Fruit fly (Drosophila melanogaster) ovary, adult (tissue): ENCODE results near the gene hry.

Experiments used
- CG17801 ChIP-seq: fragments of 200-800 bp; optimal IDR thresholded peaks from 2 replicates; lab custom pipeline; 2019; ENCODE audit warnings: missing biosample characterization, mild to moderate bottlenecking, missing genetic modification characterization, moderate library complexity; ENCODE audit not compliant: partially characterized antibody

Gene hry

dm6 chr3L:8673377-8674000 lies 2.1 kb upstream of the hry start:
- no peak for TF ChIP-seq CG17801 (GFP tag; lab: Kevin White, UChicago)

DNA sequence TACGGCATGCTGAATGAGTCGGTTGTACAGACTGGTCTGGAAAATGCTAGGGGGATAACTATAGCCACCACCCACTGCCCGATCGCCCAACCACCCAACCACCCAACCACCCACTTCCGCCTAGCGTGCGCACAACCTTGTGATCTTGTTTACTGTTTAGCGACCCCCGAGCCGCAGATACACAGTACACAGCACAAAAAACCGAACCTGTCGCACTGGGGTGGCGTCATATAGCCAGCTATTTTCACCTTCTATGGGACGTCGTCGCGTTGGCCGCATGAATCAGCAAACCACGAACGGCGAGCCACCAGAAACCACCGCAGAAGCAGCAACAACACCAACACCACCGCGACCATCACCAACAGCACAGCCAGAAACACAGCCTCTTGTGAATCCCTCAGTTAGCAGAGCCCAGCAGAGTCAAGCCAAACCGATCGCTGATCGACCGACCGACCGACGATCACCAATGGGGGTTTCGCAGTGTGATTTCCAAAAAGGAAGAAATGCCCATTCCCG lies 472 bp upstream of the hry start:
- no peak for TF ChIP-seq CG17801 (GFP tag; lab: Kevin White, UChicago)

DNA sequence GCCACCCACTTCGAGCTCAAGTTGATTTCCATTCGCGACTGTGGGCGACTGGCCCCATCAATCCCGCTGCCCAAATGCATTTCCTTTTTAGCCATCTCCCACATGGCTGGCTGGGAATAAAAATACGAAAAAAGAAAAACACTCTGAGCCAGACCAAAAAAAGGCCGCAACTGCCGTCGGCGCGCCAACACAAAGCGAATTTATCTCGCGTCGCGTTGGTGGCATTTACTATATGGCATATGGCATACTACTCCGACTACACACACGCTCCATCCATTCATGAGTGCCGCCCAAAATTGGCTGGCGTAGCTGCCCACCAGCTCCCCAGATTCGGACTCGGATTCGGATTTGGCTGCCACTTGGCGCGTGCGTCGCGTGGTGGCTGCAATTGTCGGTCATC lies 941 bp downstream of the hry start:
- TF ChIP-seq CG17801 (GFP tag; lab: Kevin White, UChicago): no peak

dm6 chr3L:8677774-8678173 lies 2.2 kb downstream of the hry start:
- no peak for TF ChIP-seq CG17801 (GFP tag; lab: Kevin White, UChicago)

dm6 chr3L:8680353-8680752 lies 4.8 kb downstream of the hry start:
- TF ChIP-seq CG17801 (GFP tag; lab: Kevin White, UChicago): no peak

dm6 chr3L:8681271-8681670 lies 5.7 kb downstream of the hry start:
- no peak for TF ChIP-seq CG17801 (GFP tag; lab: Kevin White, UChicago)

dm6 chr3L:8681896-8682550 lies 6.5 kb downstream of the hry start:
- TF ChIP-seq CG17801 (GFP tag; lab: Kevin White, UChicago): no peak

- TF ChIP-seq CG17801 (GFP tag; lab: Kevin White, UChicago): peak; percentile 43
These were observed 7.2 kb downstream of the hry start for dm6 chr3L:8682551-8683375.

DNA sequence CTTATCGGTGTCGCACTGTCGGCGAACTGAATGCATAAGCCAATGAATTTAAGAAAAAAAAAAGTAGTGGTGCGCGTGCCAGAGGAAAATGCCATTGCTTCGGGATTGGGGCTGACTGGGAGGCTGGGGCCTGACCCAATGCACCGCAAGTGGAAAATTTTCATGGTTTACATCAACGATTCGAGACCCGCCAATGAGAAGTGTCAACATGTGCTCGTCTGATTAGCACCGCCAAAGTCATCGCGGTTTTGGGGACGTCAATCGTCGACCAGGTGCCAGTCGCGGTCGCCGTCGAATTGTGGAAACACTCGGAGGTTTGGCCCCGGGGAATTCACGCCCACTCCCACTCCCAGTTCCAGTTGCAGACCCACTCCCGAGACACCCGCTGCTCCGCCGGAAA lies 8.2 kb downstream of the hry start:
- TF ChIP-seq CG17801 (GFP tag; lab: Kevin White, UChicago): no peak

DNA sequence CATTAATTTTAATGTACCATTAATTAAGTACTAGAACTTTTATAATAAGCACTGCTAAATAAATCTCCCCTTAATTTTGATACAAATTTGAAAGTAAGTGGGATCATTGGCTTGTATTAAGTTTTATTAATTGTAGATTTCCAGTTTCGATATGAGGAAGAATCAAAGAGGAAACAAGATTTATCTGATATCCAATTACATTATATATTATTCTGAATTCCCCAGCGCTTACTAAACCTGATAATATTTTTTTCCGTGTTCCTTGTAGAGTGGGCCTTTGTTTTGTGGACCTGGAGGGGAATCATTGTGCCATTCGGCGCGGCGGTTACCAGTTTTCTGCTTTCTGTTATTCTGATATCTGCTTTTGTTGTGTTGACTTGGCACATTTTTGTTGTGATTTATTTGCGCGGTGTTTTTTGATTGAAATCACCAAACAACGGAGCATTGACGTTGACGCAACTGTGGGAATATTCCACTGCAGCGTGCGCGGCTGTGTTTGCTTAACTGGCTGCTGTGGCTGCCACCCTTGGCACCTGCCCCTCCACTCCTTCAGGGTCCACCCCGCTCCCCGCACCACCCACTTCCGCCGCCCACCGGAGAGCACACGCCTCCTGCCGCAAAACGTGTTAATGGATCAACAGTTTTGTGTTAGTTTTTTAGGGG lies 9.0 kb downstream of the hry start:
- TF ChIP-seq CG17801 (GFP tag; lab: Kevin White, UChicago): no peak

- no peak for TF ChIP-seq CG17801 (GFP tag; lab: Kevin White, UChicago)
These were observed 11.1 kb downstream of the hry start for dm6 chr3L:8686646-8687045.

- peak; percentile 30 for TF ChIP-seq CG17801 (GFP tag; lab: Kevin White, UChicago)
These were observed 13.2 kb downstream of the hry start for dm6 chr3L:8688694-8689291.

DNA sequence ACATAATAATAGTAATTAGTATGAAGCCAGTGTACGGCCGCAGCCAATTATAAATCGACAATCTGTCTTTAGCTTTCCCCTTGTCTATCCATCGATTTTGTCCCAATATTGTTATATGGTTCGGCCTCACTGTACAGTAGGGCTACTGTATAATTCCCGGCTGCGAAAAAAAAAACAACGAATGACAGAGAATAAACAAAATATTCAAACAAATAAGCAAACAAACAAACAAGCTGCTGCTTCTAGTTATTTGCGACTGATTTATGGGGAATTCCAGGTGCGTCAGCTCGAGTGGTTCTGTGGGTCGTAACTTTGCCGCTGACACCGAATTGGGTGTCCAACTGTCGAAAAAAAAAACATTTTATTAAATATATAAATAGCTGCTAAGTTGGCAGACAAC lies 14.1 kb downstream of the hry start:
- TF ChIP-seq CG17801 (GFP tag; lab: Kevin White, UChicago): no peak

DNA sequence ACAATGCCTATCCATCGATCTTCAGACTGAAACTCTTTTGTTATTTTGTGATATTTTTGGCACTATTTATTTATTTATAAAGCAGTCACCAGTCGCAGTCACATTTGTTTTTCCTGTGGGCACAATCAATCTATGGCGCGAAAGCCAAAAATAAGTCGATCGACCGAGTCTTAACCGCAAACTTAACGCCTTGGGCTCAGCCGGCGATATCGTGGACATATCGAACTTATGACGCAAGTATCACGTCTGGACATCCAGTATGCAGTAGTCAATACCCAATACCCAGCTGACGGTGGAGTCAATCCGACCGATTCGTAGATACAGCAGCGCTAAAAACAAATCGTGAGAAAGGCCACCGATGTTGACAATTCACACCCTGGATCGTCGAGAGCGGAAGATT lies 15.1 kb downstream of the hry start:
- TF ChIP-seq CG17801 (GFP tag; lab: Kevin White, UChicago): no peak
